Worm (Caenorhabditis elegans): ENCODE data around the gene C04C3.4.
"Not testable (repeated sequence)": the region's sequence is repeated elsewhere in the genome, so short reads cannot be mapped to it uniquely, and the experiment has no call there.

DNA sequence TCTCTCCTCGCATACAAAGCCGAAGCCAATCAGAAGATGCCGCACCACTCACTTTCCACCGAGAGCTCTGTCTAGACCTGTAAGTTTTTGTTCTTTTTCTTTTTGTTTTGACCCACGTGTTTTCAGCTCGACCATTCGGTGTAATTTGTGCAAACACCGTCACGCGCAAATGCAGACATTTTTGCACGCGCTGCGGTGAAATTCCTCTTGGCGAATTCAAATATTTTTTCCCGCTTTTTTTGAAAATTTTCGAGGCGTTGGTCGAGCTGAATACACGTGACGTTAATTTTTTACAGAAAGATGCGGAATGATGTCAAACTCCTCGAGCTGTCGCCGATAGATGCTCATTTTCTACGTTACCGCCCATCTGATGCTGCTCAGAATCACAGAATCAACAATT is at the start of gene C04C3.4:
- not testable (repeated sequence) for TF ChIP-seq fkh-10 (GFP tag; optimal IDR thresholded peaks at IDR 0.05); ceh-24 (tag; optimal IDR thresholded peaks at IDR 0.05); dmd-4 (tag; optimal IDR thresholded peaks at IDR 0.05; ENCODE audit: borderline replicate concordance); npax-4 (tag; optimal IDR thresholded peaks at IDR 0.05); pqm-1 (tag; optimal IDR thresholded peaks at IDR 0.05); C38D4.7 (GFP tag; optimal IDR thresholded peaks at IDR 0.05)
